Worm (Caenorhabditis elegans) whole organism, early embryonic: Measurements from ENCODE around the gene spl-2.

ENCODE experiments used
- ama-1 ChIP-seq: fragments of 150-350 bp; optimal IDR thresholded peaks from 2 replicates; lab custom pipeline; 2014
- ceh-13 ChIP-seq: fragments of 200-800 bp; sonication (Bioruptor generic); optimal IDR thresholded peaks from 2 replicates; lab custom pipeline; 2018; ENCODE audit warnings: mild to moderate bottlenecking, missing genetic modification characterization, missing compliant biosample characterization
- ceh-36 ChIP-seq: sonication (generic microtip); optimal IDR thresholded peaks from 2 replicates; lab custom pipeline; 2016; ENCODE audit warnings: missing genetic modification characterization, inconsistent platforms, missing compliant biosample characterization
- flt-1 ChIP-seq: fragments of 200-800 bp; sonication (Bioruptor generic); IDR thresholded peaks from 2 replicates; pipeline ENCODE4 v1.3.6; 2022; ENCODE audit warnings: missing genetic modification characterization, missing compliant biosample characterization
- hmg-4 ChIP-seq: fragments of 200-800 bp; sonication (Bioruptor generic); optimal IDR thresholded peaks from 2 replicates; lab custom pipeline; 2018; ENCODE audit warnings: mild to moderate bottlenecking, missing genetic modification characterization, missing compliant biosample characterization
- scrt-1 ChIP-seq: fragments of 200-800 bp; sonication (Bioruptor generic); IDR thresholded peaks from 2 replicates; pipeline ENCODE4 v1.3.6; 2022; ENCODE audit warnings: missing genetic modification characterization, missing compliant biosample characterization
- tbx-11 ChIP-seq: fragments of 200-800 bp; sonication (Bioruptor generic); IDR thresholded peaks from 2 replicates; pipeline ENCODE4 v1.3.6; 2022; ENCODE audit warnings: missing genetic modification characterization, missing compliant biosample characterization
- tra-4 ChIP-seq: sonication (generic microtip); optimal IDR thresholded peaks from 2 replicates; lab custom pipeline; 2017; ENCODE audit warnings: missing genetic modification characterization, missing compliant biosample characterization

- TF ChIP-seq ama-1 (lab: Kevin White, UChicago) (no peak), hmg-4 (GFP tag; lab: Kevin White, UChicago) (no peak), ceh-36 (tag; lab: Kevin White, UChicago) (no peak), scrt-1 (GFP tag; lab: Robert Waterston, UW) (no peak), tra-4 (tag; lab: Kevin White, UChicago) (no peak), ceh-13 (GFP tag; lab: Kevin White, UChicago) (no peak), tbx-11 (no peak), flt-1 (GFP tag; lab: Robert Waterston, UW) (no peak)
Observed at ce11 chrV:9101062-9101461, 45.6 kb downstream of the spl-2 start, which contains the start of gene frpr-6.
